Worm (Caenorhabditis elegans) whole organism, L3 larva: ENCODE measurements around the gene ppm-1.H.

Experiments
- R02D3.7 ChIP-seq: fragments of 150-350 bp; optimal IDR thresholded peaks from 2 replicates; lab custom pipeline; 2014; ENCODE audit warnings: missing biosample characterization, missing genetic modification characterization
- ZK546.5 ChIP-seq: sonication (generic microtip); optimal IDR thresholded peaks from 2 replicates; lab custom pipeline; 2017; ENCODE audit warnings: missing biosample characterization, missing genetic modification characterization
- ama-1 ChIP-seq: fragments of 150-350 bp; optimal IDR thresholded peaks from 2 replicates; lab custom pipeline; 2018
- ceh-28 ChIP-seq: fragments of 150-350 bp; optimal IDR thresholded peaks from 2 replicates; lab custom pipeline; 2014; ENCODE audit warnings: missing biosample characterization, missing genetic modification reagents, missing genetic modification characterization
- ceh-82 ChIP-seq: fragments of 150-350 bp; optimal IDR thresholded peaks from 2 replicates; lab custom pipeline; 2014; ENCODE audit warnings: missing biosample characterization, missing genetic modification characterization
- ceh-9 ChIP-seq: sonication (generic microtip); optimal IDR thresholded peaks from 2 replicates; lab custom pipeline; 2018; ENCODE audit warnings: missing biosample characterization, missing genetic modification characterization
- egl-5 ChIP-seq: fragments of 150-350 bp; optimal IDR thresholded peaks from 2 replicates; lab custom pipeline; 2017; ENCODE audit warnings: missing biosample characterization, missing genetic modification reagents, missing genetic modification characterization, inconsistent platforms
- elt-1 ChIP-seq: fragments of 150-350 bp; optimal IDR thresholded peaks from 2 replicates; lab custom pipeline; 2014; ENCODE audit warnings: missing biosample characterization, missing genetic modification characterization
- elt-2 ChIP-seq: sonication (generic microtip); optimal IDR thresholded peaks from 2 replicates; lab custom pipeline; 2016; ENCODE audit warnings: missing genetic modification reagents, mild to moderate bottlenecking, missing genetic modification characterization, missing compliant biosample characterization
- fkh-10 ChIP-seq: sonication (generic microtip); optimal IDR thresholded peaks from 2 replicates; lab custom pipeline; 2017; ENCODE audit warnings: missing biosample characterization, missing genetic modification reagents, missing genetic modification characterization
- fos-1 ChIP-seq: fragments of 150-350 bp; optimal IDR thresholded peaks from 2 replicates; lab custom pipeline; 2014; ENCODE audit warnings: missing biosample characterization, missing genetic modification characterization
- hmg-11 ChIP-seq: sonication (generic microtip); optimal IDR thresholded peaks from 2 replicates; lab custom pipeline; 2016; ENCODE audit warnings: missing genetic modification characterization, missing compliant biosample characterization
- jun-1 ChIP-seq: fragments of 150-350 bp; optimal IDR thresholded peaks from 2 replicates; lab custom pipeline; 2014; ENCODE audit warnings: missing biosample characterization, missing genetic modification reagents, missing genetic modification characterization
- lin-39 ChIP-seq: fragments of 150-350 bp; optimal IDR thresholded peaks from 2 replicates; lab custom pipeline; 2018; ENCODE audit warnings: missing biosample characterization, missing genetic modification reagents, missing genetic modification characterization
- mdl-1 ChIP-seq: fragments of 150-350 bp; optimal IDR thresholded peaks from 2 replicates; lab custom pipeline; 2014; ENCODE audit warnings: missing biosample characterization, missing genetic modification characterization
- mml-1 ChIP-seq: fragments of 150-350 bp; sonication (generic microtip); optimal IDR thresholded peaks from 3 replicates; lab custom pipeline; 2014; ENCODE audit warnings: missing biosample characterization, missing genetic modification characterization
- nfya-1 ChIP-seq: sonication (generic microtip); optimal IDR thresholded peaks from 2 replicates; lab custom pipeline; 2017; ENCODE audit warnings: missing genetic modification characterization, mild to moderate bottlenecking, missing compliant biosample characterization, antibody characterized with exemption, moderate library complexity; ENCODE audit not compliant: insufficient read depth
- nhr-11 ChIP-seq: fragments of 150-350 bp; optimal IDR thresholded peaks from 2 replicates; lab custom pipeline; 2014; ENCODE audit warnings: missing biosample characterization, missing genetic modification characterization
- nhr-12 ChIP-seq: fragments of 150-350 bp; optimal IDR thresholded peaks from 2 replicates; lab custom pipeline; 2014; ENCODE audit warnings: missing biosample characterization, missing genetic modification characterization
- nhr-23 ChIP-seq: fragments of 150-350 bp; optimal IDR thresholded peaks from 2 replicates; lab custom pipeline; 2014; ENCODE audit warnings: missing biosample characterization, missing genetic modification reagents, missing genetic modification characterization
- nhr-237 ChIP-seq: fragments of 150-350 bp; optimal IDR thresholded peaks from 2 replicates; lab custom pipeline; 2014; ENCODE audit warnings: missing biosample characterization, missing genetic modification characterization
- nhr-25 ChIP-seq: sonication (generic microtip); optimal IDR thresholded peaks from 2 replicates; lab custom pipeline; 2017; ENCODE audit warnings: missing biosample characterization, missing genetic modification characterization
- nhr-67 ChIP-seq: fragments of 150-350 bp; optimal IDR thresholded peaks from 2 replicates; lab custom pipeline; 2014; ENCODE audit warnings: missing biosample characterization, missing genetic modification characterization
- sea-2 ChIP-seq: fragments of 150-350 bp; sonication (generic microtip); optimal IDR thresholded peaks from 4 replicates; lab custom pipeline; 2014; ENCODE audit warnings: missing biosample characterization, missing genetic modification reagents, missing genetic modification characterization
- skn-1 ChIP-seq: fragments of 150-350 bp; optimal IDR thresholded peaks from 2 replicates; lab custom pipeline; 2014; ENCODE audit warnings: missing biosample characterization, missing genetic modification characterization
- snpc-4 ChIP-seq: fragments of 150-350 bp; optimal IDR thresholded peaks from 2 replicates; lab custom pipeline; 2014; ENCODE audit warnings: missing biosample characterization, missing genetic modification characterization
- tbx-2 ChIP-seq: sonication (generic microtip); optimal IDR thresholded peaks from 2 replicates; lab custom pipeline; 2016; ENCODE audit warnings: mild to moderate bottlenecking, missing genetic modification characterization, missing compliant biosample characterization
- unc-62 ChIP-seq: fragments of 150-350 bp; sonication (generic microtip); optimal IDR thresholded peaks from 4 replicates; lab custom pipeline; 2014; ENCODE audit warnings: missing biosample characterization, missing genetic modification reagents, missing genetic modification characterization
- zag-1 ChIP-seq: fragments of 150-350 bp; optimal IDR thresholded peaks from 2 replicates; lab custom pipeline; 2014; ENCODE audit warnings: missing biosample characterization, missing genetic modification characterization
- ztf-11 ChIP-seq: fragments of 150-350 bp; optimal IDR thresholded peaks from 2 replicates; lab custom pipeline; 2014; ENCODE audit warnings: missing biosample characterization, missing genetic modification characterization
- ztf-4 ChIP-seq: fragments of 150-350 bp; optimal IDR thresholded peaks from 2 replicates; lab custom pipeline; 2014; ENCODE audit warnings: missing biosample characterization, missing genetic modification characterization

The ppm-1.H gene

DNA sequence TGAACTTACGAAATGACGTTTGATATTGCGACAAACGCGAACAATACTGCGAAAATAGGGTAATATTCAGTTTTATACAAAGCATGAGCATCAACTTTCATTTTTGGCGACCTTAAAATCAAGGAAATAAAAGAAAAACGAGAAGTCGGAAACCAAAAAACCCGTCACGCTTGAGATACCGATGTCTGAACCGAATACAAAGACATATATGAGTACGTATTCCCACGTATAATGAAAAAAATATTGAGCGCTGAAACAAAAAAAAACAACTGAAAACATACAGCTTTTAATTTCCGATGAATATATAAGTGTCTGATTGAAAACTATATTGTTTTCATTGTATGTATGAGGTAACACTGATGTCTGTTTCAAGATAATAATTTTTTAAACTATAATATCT, 38.4 kb downstream of the ppm-1.H start, which contains the start of gene sre-18:
Gene sre-18 (minus strand): TSS at position 101 of the 400 bp plus-strand sequence.
- TF ChIP-seq R02D3.7 (tag; lab: Kevin White, UChicago) (no peak), nhr-11 (tag; lab: Kevin White, UChicago) (no peak), mml-1 (no peak), egl-5 (tag; lab: Kevin White, UChicago) (no peak), unc-62 (GFP tag; lab: Kevin White, UChicago) (no peak), mdl-1 (tag; lab: Kevin White, UChicago) (no peak), hmg-11 (tag; lab: Kevin White, UChicago) (no peak), tbx-2 (tag; lab: Kevin White, UChicago) (no peak), fkh-10 (GFP tag; lab: Kevin White, UChicago) (no peak), jun-1 (tag; lab: Kevin White, UChicago) (no peak), ceh-9 (no peak), sea-2 (GFP tag; lab: Kevin White, UChicago) (no peak), ztf-11 (tag; lab: Kevin White, UChicago) (no peak), ceh-28 (tag; lab: Kevin White, UChicago) (no peak), nfya-1 (tag; lab: Kevin White, UChicago) (no peak), nhr-25 (no peak)
- TF ChIP-seq, all 47 proteins: peak for 0

DNA sequence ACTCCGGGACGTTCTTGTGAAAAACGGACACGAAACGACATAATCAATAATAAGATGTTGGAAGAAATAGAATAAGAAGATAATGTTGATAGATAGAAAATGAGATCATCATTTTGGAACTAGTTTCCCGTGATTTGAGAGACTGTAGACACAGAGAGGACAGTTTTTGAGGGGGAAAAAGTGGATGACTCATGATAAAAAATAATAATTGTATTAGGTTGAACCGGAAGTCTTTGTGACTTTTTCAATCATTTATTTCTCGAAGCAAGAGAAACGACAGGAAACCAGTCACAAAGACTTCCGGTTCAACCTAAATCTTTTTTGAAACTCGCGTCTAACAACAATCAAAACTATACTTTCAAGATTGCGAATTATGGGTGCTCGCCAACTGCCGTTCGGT, 41.1 kb downstream of the ppm-1.H start, which contains the start of gene mlt-3:
Gene mlt-3 (minus strand): TSS at position 101 of the 400 bp plus-strand sequence.
- TF ChIP-seq ztf-11 (tag; lab: Kevin White, UChicago): no peak
- TF ChIP-seq, all 47 proteins: peak for 0

DNA sequence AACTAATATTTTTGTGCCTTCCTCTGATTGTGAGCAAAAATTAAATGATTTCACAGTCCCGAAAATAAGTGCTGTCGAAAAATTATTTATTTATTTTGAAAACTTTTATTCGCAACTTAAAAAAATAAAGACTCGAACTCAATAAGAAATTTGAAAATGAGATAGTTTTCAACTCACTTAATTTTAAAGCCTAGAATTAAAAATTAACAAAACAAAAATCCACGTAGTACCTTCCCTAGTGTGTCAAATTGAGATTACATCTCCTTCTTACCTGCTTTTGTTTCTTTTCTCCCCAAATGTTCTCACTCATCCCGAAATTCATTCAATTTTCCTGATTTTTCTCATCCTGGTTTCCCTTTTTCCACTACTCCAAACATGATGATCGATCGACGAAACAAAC, 48.8 kb downstream of the ppm-1.H start, which contains the start of gene F35G2.5:
Gene F35G2.5 (plus strand): TSS at position 301 of the 400 bp plus-strand sequence.
- TF ChIP-seq nhr-67 (no peak), nhr-11 (tag; lab: Kevin White, UChicago) (no peak), ZK546.5 (tag; lab: Kevin White, UChicago) (no peak), nfya-1 (tag; lab: Kevin White, UChicago) (no peak), unc-62 (GFP tag; lab: Kevin White, UChicago) (no peak), ceh-9 (no peak), snpc-4 (tag; lab: Kevin White, UChicago) (no peak), nhr-12 (tag; lab: Kevin White, UChicago) (no peak), lin-39 (tag; lab: Kevin White, UChicago) (no peak), jun-1 (tag; lab: Kevin White, UChicago) (no peak), elt-2 (tag; lab: Kevin White, UChicago) (no peak), zag-1 (tag; lab: Kevin White, UChicago) (no peak), sea-2 (GFP tag; lab: Kevin White, UChicago) (no peak), ztf-4 (no peak), nhr-237 (no peak), ama-1 (no peak), elt-1 (tag; lab: Kevin White, UChicago) (no peak), mml-1 (no peak), ceh-82 (tag; lab: Kevin White, UChicago) (no peak), skn-1 (tag; lab: Kevin White, UChicago) (no peak)
- TF ChIP-seq, all 47 proteins: peak for 0

DNA sequence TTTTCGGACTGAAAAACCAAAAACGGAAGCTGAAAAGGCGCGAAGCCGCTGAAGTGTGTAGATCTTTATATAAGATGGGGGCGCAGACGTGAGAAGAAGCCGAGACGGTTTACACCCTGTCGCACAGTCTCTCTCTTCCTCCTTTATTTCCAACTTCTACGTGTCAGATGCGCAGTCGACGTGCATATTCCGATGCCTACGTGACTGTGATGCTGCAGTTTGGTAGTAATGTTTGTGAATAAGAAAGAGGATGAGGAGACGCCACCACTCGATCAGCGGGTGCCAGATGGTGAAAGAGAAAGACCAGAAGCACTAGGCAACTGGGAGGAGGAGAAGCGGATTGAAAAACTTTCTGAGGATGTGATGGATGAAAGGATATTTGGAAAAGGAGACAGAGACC, 49.9 kb downstream of the ppm-1.H start:
- no peak for TF ChIP-seq ZK546.5 (tag; lab: Kevin White, UChicago)

DNA sequence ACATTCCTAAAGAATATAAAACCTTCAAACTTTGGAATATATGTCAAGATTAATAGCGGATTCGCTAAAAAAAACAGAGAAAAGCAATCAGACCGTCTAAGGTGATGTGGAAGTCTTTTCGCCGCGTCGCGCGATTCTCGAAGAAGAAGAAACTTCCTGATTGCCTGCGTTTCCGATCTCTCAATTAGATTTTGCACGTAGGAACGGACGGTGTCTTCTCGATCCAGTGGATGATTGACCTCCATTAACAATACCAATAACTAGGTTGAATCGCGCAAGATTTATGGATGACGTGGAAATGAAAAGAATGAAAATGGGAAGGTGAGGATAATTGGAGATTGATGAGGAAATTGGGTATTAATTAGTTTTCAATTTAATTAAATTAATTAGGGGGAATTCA, 51.0 kb downstream of the ppm-1.H start:
- peak; percentile 38 for TF ChIP-seq nhr-25
- peak; percentile 78 for TF ChIP-seq nhr-23
- peak; percentile 75 for TF ChIP-seq ama-1
- no peak for TF ChIP-seq ztf-11 (tag; lab: Kevin White, UChicago)

DNA sequence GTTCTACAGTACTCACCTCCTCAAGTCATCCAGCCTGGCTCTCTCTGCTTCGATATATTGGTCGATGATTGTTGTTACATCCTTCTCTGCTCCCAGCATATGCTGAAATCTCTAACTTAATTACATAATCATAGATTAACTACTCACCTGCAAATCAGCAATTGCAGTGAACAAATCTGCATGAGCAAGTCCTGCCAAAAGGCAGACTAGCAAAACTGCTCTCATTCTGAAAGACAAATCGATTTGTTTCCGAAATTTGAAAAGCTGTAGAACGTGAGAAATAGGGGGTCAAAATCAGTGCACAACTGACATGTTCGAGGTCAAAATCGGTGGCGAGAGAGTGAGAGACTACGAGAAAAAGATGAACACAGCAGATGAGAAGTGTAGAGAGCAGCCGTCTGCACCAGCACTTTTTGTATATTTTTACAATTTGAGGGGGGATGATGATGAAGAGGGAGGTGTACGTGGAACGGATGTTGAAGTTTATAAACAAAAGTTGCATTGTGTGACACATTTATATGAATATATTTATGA, 52.3 kb downstream of the ppm-1.H start, which contains the start of gene phy-2:
Gene phy-2 (minus strand): TSS at position 226 of the 534 bp plus-strand sequence.
- peak; percentile 88 for TF ChIP-seq ama-1
- no peak for TF ChIP-seq fos-1 (tag; lab: Kevin White, UChicago)
- peak; percentile 15 for TF ChIP-seq lin-39 (tag; lab: Kevin White, UChicago)
